Fruit fly (Drosophila melanogaster): ENCODE data around the gene Cad96Ca.

- TF ChIP-seq Ets96B (tag; optimal IDR thresholded peaks at IDR 0.05) (no peak), svp (GFP tag) (no peak), fkh (GFP tag; optimal IDR thresholded peaks at IDR 0.05) (no peak), fd85E (GFP tag; optimal IDR thresholded peaks at IDR 0.05) (no peak), Gug (GFP tag; IDR thresholded peaks at IDR 0.05) (no peak), OdsH (GFP tag; optimal IDR thresholded peaks at IDR 0.05) (no peak), dsx (GFP tag; optimal IDR thresholded peaks at IDR 0.05; ENCODE audit: poor library complexity, severe bottlenecking) (no peak), CG6163 (GFP tag; IDR thresholded peaks at IDR 0.05) (no peak), Hr39 (GFP tag; optimal IDR thresholded peaks at IDR 0.05) (no peak)
These were observed 17.4 kb upstream of the Cad96Ca start for dm6 chr3R:25225483-25225882.
